Worm (Caenorhabditis elegans) whole organism, mixed stage, embryonic: ENCODE results near the gene nep-26.

Source experiments
- M03D4.4 ChIP-seq: sonication (generic microtip); optimal IDR thresholded peaks from 2 replicates; lab custom pipeline; 2017; ENCODE audit warnings: mild to moderate bottlenecking, missing genetic modification characterization, missing compliant biosample characterization
- bed-3 ChIP-seq: fragments of 200-800 bp; sonication (Bioruptor generic); optimal IDR thresholded peaks from 3 replicates; lab custom pipeline; 2018; ENCODE audit warnings: mild to moderate bottlenecking, missing genetic modification characterization, moderate library complexity, missing compliant biosample characterization
- blmp-1 ChIP-seq: fragments of 150-350 bp; optimal IDR thresholded peaks from 2 replicates; lab custom pipeline; 2014; ENCODE audit warnings: missing biosample characterization, missing genetic modification characterization
- ceh-39 ChIP-seq: fragments of 150-350 bp; optimal IDR thresholded peaks from 2 replicates; lab custom pipeline; 2014; ENCODE audit warnings: missing biosample characterization, missing genetic modification characterization
- ceh-43 ChIP-seq: fragments of 200-800 bp; sonication (Bioruptor generic); optimal IDR thresholded peaks from 2 replicates; lab custom pipeline; 2018; ENCODE audit warnings: mild to moderate bottlenecking, missing genetic modification characterization, moderate library complexity, missing compliant biosample characterization
- ceh-83 ChIP-seq: fragments of 200-800 bp; sonication (Bioruptor generic); optimal IDR thresholded peaks from 2 replicates; lab custom pipeline; 2018; ENCODE audit warnings: mild to moderate bottlenecking, missing genetic modification characterization, missing compliant biosample characterization
- ces-1 ChIP-seq: fragments of 150-350 bp; optimal IDR thresholded peaks from 2 replicates; lab custom pipeline; 2014; ENCODE audit warnings: missing biosample characterization, missing genetic modification reagents, missing genetic modification characterization
- cnd-1 ChIP-seq: fragments of 200-800 bp; sonication (Bioruptor generic); optimal IDR thresholded peaks from 2 replicates; lab custom pipeline; 2018; ENCODE audit warnings: mild to moderate bottlenecking, missing genetic modification characterization, missing compliant biosample characterization
- drap-1 ChIP-seq: fragments of 200-800 bp; sonication (Bioruptor generic); optimal IDR thresholded peaks from 3 replicates; lab custom pipeline; 2018; ENCODE audit warnings: mild to moderate bottlenecking, missing genetic modification characterization, missing compliant biosample characterization
- elt-1 ChIP-seq: sonication (generic microtip); optimal IDR thresholded peaks from 2 replicates; lab custom pipeline; 2017; ENCODE audit warnings: missing genetic modification characterization, mild to moderate bottlenecking, missing compliant biosample characterization, antibody characterized with exemption, moderate library complexity, borderline replicate concordance; ENCODE audit not compliant: insufficient read depth
- elt-3 ChIP-seq: fragments of 150-350 bp; optimal IDR thresholded peaks from 2 replicates; lab custom pipeline; 2014; ENCODE audit warnings: missing biosample characterization, missing genetic modification characterization
- flh-1 ChIP-seq: fragments of 200-800 bp; sonication (Bioruptor generic); optimal IDR thresholded peaks from 2 replicates; lab custom pipeline; 2018; ENCODE audit warnings: mild to moderate bottlenecking, missing genetic modification characterization, moderate library complexity, missing compliant biosample characterization
- ham-2 ChIP-seq: fragments of 200-800 bp; sonication (Bioruptor generic); optimal IDR thresholded peaks from 2 replicates; lab custom pipeline; 2018; ENCODE audit warnings: mild to moderate bottlenecking, missing genetic modification characterization, missing compliant biosample characterization
- hlh-1 ChIP-seq: fragments of 150-350 bp; optimal IDR thresholded peaks from 2 replicates; lab custom pipeline; 2014; ENCODE audit warnings: missing biosample characterization, missing genetic modification reagents, missing genetic modification characterization
- lin-13 ChIP-seq: fragments of 150-350 bp; optimal IDR thresholded peaks from 2 replicates; lab custom pipeline; 2014; ENCODE audit warnings: missing biosample characterization, missing genetic modification characterization
- lin-32 ChIP-seq: fragments of 200-800 bp; sonication (Bioruptor generic); optimal IDR thresholded peaks from 2 replicates; lab custom pipeline; 2018; ENCODE audit warnings: mild to moderate bottlenecking, missing genetic modification characterization, missing compliant biosample characterization
- lsy-2 ChIP-seq: fragments of 150-350 bp; optimal IDR thresholded peaks from 2 replicates; lab custom pipeline; 2014; ENCODE audit warnings: missing biosample characterization, missing genetic modification characterization
- mab-5 ChIP-seq: fragments of 150-350 bp; optimal IDR thresholded peaks from 2 replicates; lab custom pipeline; 2014; ENCODE audit warnings: missing biosample characterization, missing genetic modification characterization
- mep-1 ChIP-seq: fragments of 150-350 bp; optimal IDR thresholded peaks from 2 replicates; lab custom pipeline; 2017; ENCODE audit warnings: missing biosample characterization, missing genetic modification reagents, missing genetic modification characterization, inconsistent platforms
- mls-2 ChIP-seq: sonication (generic microtip); optimal IDR thresholded peaks from 2 replicates; lab custom pipeline; 2016; ENCODE audit warnings: mild to moderate bottlenecking, missing genetic modification characterization, moderate library complexity, missing compliant biosample characterization
- nhr-12 ChIP-seq: fragments of 150-350 bp; optimal IDR thresholded peaks from 2 replicates; lab custom pipeline; 2014; ENCODE audit warnings: missing biosample characterization, missing genetic modification characterization
- nhr-2 ChIP-seq: fragments of 150-350 bp; optimal IDR thresholded peaks from 2 replicates; lab custom pipeline; 2014; ENCODE audit warnings: missing biosample characterization, missing genetic modification characterization
- nhr-237 ChIP-seq: fragments of 150-350 bp; optimal IDR thresholded peaks from 2 replicates; lab custom pipeline; 2014; ENCODE audit warnings: missing biosample characterization, missing genetic modification characterization
- nhr-28 ChIP-seq: fragments of 150-350 bp; optimal IDR thresholded peaks from 2 replicates; lab custom pipeline; 2014; ENCODE audit warnings: missing biosample characterization, missing genetic modification characterization
- nhr-76 ChIP-seq: sonication (generic microtip); optimal IDR thresholded peaks from 2 replicates; lab custom pipeline; 2017; ENCODE audit warnings: missing biosample characterization, missing genetic modification characterization
- pha-4 ChIP-seq: fragments of 150-350 bp; optimal IDR thresholded peaks from 2 replicates; lab custom pipeline; 2018; ENCODE audit warnings: missing biosample characterization, missing genetic modification reagents, missing genetic modification characterization
- sem-2 ChIP-seq: fragments of 200-800 bp; sonication (Bioruptor generic); optimal IDR thresholded peaks from 2 replicates; lab custom pipeline; 2018; ENCODE audit warnings: mild to moderate bottlenecking, missing genetic modification characterization, missing compliant biosample characterization
- snpc-4 ChIP-seq: fragments of 150-350 bp; optimal IDR thresholded peaks from 2 replicates; lab custom pipeline; 2014; ENCODE audit warnings: missing biosample characterization, missing genetic modification characterization
- sptf-1 ChIP-seq: sonication (generic microtip); optimal IDR thresholded peaks from 2 replicates; lab custom pipeline; 2017; ENCODE audit warnings: mild to moderate bottlenecking, missing genetic modification characterization, moderate library complexity, missing compliant biosample characterization
- tbx-8 ChIP-seq: fragments of 200-800 bp; sonication (Bioruptor generic); optimal IDR thresholded peaks from 2 replicates; lab custom pipeline; 2018; ENCODE audit warnings: mild to moderate bottlenecking, missing genetic modification characterization, moderate library complexity, missing compliant biosample characterization
- unc-120 ChIP-seq: sonication (generic microtip); optimal IDR thresholded peaks from 2 replicates; lab custom pipeline; 2017; ENCODE audit warnings: missing genetic modification characterization, missing compliant biosample characterization; ENCODE audit not compliant: poor library complexity, severe bottlenecking
- unc-39 ChIP-seq: fragments of 150-350 bp; optimal IDR thresholded peaks from 2 replicates; lab custom pipeline; 2014; ENCODE audit warnings: missing biosample characterization, missing genetic modification characterization
- unc-62 ChIP-seq: fragments of 150-350 bp; optimal IDR thresholded peaks from 2 replicates; lab custom pipeline; 2014; ENCODE audit warnings: missing biosample characterization, missing genetic modification reagents, missing genetic modification characterization
- zip-8 ChIP-seq: fragments of 150-350 bp; optimal IDR thresholded peaks from 2 replicates; lab custom pipeline; 2014; ENCODE audit warnings: missing biosample characterization, missing genetic modification characterization
- ztf-11 ChIP-seq: fragments of 150-350 bp; optimal IDR thresholded peaks from 2 replicates; lab custom pipeline; 2014; ENCODE audit warnings: missing biosample characterization, missing genetic modification characterization

nep-26 gene

ce11 chrII:10261261-10261660 lies 38.7 kb downstream of the nep-26 start:
- no peak for TF ChIP-seq mab-5 (tag; lab: Kevin White, UChicago)
- TF ChIP-seq ceh-43 (GFP tag; lab: Kevin White, UChicago), result no peak
- TF ChIP-seq lin-13 (tag; lab: Kevin White, UChicago), result no peak
- TF ChIP-seq snpc-4, result no peak
- TF ChIP-seq drap-1 (GFP tag; lab: Kevin White, UChicago), result no peak
- TF ChIP-seq, all 35 proteins: peak for 0

- no peak for TF ChIP-seq lin-13 (tag; lab: Kevin White, UChicago)
- TF ChIP-seq hlh-1 (tag; lab: Kevin White, UChicago), result no peak
- TF ChIP-seq M03D4.4, result no peak
- TF ChIP-seq unc-62, result no peak
- no peak for TF ChIP-seq sem-2 (GFP tag; lab: Kevin White, UChicago)
- TF ChIP-seq lsy-2 (tag; lab: Kevin White, UChicago), result no peak
- TF ChIP-seq nhr-12 (tag; lab: Kevin White, UChicago), result no peak
- no peak for TF ChIP-seq snpc-4
These were observed 47.9 kb downstream of the nep-26 start for ce11 chrII:10252048-10252447.

- TF ChIP-seq tbx-8 (no peak), lsy-2 (tag; lab: Kevin White, UChicago) (no peak), nhr-237 (tag; lab: Kevin White, UChicago) (no peak), ztf-11 (tag; lab: Kevin White, UChicago) (no peak), cnd-1 (tag; lab: Kevin White, UChicago) (no peak), unc-62 (no peak), sem-2 (GFP tag; lab: Kevin White, UChicago) (no peak), mab-5 (tag; lab: Kevin White, UChicago) (no peak), nhr-76 (tag; lab: Kevin White, UChicago) (no peak), ces-1 (no peak), ceh-43 (GFP tag; lab: Kevin White, UChicago) (no peak), elt-3 (tag; lab: Kevin White, UChicago) (no peak)
These were observed 49.0 kb downstream of the nep-26 start, which contains the start of gene F54B3.1 for ce11 chrII:10250966-10251365. Gene F54B3.1 (plus strand): TSS chrII:10251266.

- TF ChIP-seq blmp-1 (tag; lab: Kevin White, UChicago) (no peak), zip-8 (tag; lab: Kevin White, UChicago) (no peak), mls-2 (tag; lab: Kevin White, UChicago) (peak; percentile 80), drap-1 (GFP tag; lab: Kevin White, UChicago) (peak; percentile 78), unc-120 (tag; lab: Kevin White, UChicago) (peak; percentile 58), sptf-1 (peak; percentile 92), ces-1 (peak; percentile 79), cnd-1 (tag; lab: Kevin White, UChicago) (peak; percentile 71), unc-39 (no peak), ham-2 (GFP tag; lab: Kevin White, UChicago) (peak; percentile 3), M03D4.4 (peak; percentile 73), sem-2 (GFP tag; lab: Kevin White, UChicago) (peak; percentile 24), flh-1 (GFP tag; lab: Kevin White, UChicago) (no peak), elt-3 (tag; lab: Kevin White, UChicago) (no peak), lin-13 (tag; lab: Kevin White, UChicago) (peak; percentile 83), bed-3 (peak; percentile 54), ceh-39 (tag; lab: Kevin White, UChicago) (no peak), nhr-12 (tag; lab: Kevin White, UChicago) (no peak), nhr-76 (tag; lab: Kevin White, UChicago) (no peak), ztf-11 (tag; lab: Kevin White, UChicago) (peak; percentile 71), ceh-43 (GFP tag; lab: Kevin White, UChicago) (no peak), nhr-28 (tag; lab: Kevin White, UChicago) (no peak), nhr-2 (tag; lab: Kevin White, UChicago) (no peak), ceh-83 (no peak), hlh-1 (tag; lab: Kevin White, UChicago) (peak; percentile 38), lin-32 (GFP tag; lab: Kevin White, UChicago) (peak; percentile 67), unc-62 (peak; percentile 23), nhr-237 (tag; lab: Kevin White, UChicago) (peak; percentile 69), mab-5 (tag; lab: Kevin White, UChicago) (no peak), lsy-2 (tag; lab: Kevin White, UChicago) (peak; percentile 62), elt-1 (tag; lab: Kevin White, UChicago) (no peak), mep-1 (tag; lab: Kevin White, UChicago) (peak; percentile 87), tbx-8 (peak; percentile 12), pha-4 (tag; lab: Kevin White, UChicago) (peak; percentile 15), snpc-4 (no peak)
These were observed 51.4 kb downstream of the nep-26 start, which contains the start of gene atad-3 for ce11 chrII:10248355-10249041. Gene atad-3 (plus strand): TSS chrII:10248991.
